Worm (Caenorhabditis elegans) whole organism, late embryonic: ENCODE data around the gene eri-5.

Source experiments
- C08G9.2 ChIP-seq: sonication (generic microtip); optimal IDR thresholded peaks from 2 replicates; lab custom pipeline; 2016; ENCODE audit warnings: mild to moderate bottlenecking, missing genetic modification characterization, moderate library complexity, missing compliant biosample characterization
- ahr-1 ChIP-seq: sonication (generic microtip); optimal IDR thresholded peaks from 2 replicates; lab custom pipeline; 2016; ENCODE audit warnings: missing genetic modification characterization, missing compliant biosample characterization
- ama-1 ChIP-seq: fragments of 150-350 bp; optimal IDR thresholded peaks from 2 replicates; lab custom pipeline; 2014
- ceh-34 ChIP-seq: sonication (generic microtip); optimal IDR thresholded peaks from 2 replicates; lab custom pipeline; 2016; ENCODE audit warnings: mild to moderate bottlenecking, missing genetic modification characterization, missing compliant biosample characterization
- fkh-10 ChIP-seq: fragments of 150-350 bp; optimal IDR thresholded peaks from 2 replicates; lab custom pipeline; 2014; ENCODE audit warnings: missing biosample characterization, missing genetic modification reagents, missing genetic modification characterization
- hlh-8 ChIP-seq: sonication (generic microtip); optimal IDR thresholded peaks from 2 replicates; lab custom pipeline; 2016; ENCODE audit warnings: missing genotype, missing genetic modification characterization, missing compliant biosample characterization
- lim-6 ChIP-seq: sonication (generic microtip); optimal IDR thresholded peaks from 2 replicates; lab custom pipeline; 2016; ENCODE audit warnings: missing genetic modification characterization, missing compliant biosample characterization
- lin-11 ChIP-seq: fragments of 200-800 bp; sonication (Bioruptor generic); optimal IDR thresholded peaks from 2 replicates; lab custom pipeline; 2018; ENCODE audit warnings: mild to moderate bottlenecking, missing genetic modification characterization, missing compliant biosample characterization
- npax-4 ChIP-seq: sonication (generic microtip); optimal IDR thresholded peaks from 2 replicates; lab custom pipeline; 2016; ENCODE audit warnings: missing genetic modification characterization, missing compliant biosample characterization
- ref-2 ChIP-seq: sonication (generic microtip); optimal IDR thresholded peaks from 2 replicates; lab custom pipeline; 2016; ENCODE audit warnings: missing genetic modification characterization, missing compliant biosample characterization
- sox-4 ChIP-seq: sonication (generic microtip); optimal IDR thresholded peaks from 2 replicates; lab custom pipeline; 2017; ENCODE audit warnings: mild to moderate bottlenecking, missing genetic modification characterization, inconsistent platforms, missing compliant biosample characterization
- zip-5 ChIP-seq: sonication (generic microtip); optimal IDR thresholded peaks from 2 replicates; lab custom pipeline; 2016; ENCODE audit warnings: missing genetic modification characterization, missing compliant biosample characterization

DNA sequence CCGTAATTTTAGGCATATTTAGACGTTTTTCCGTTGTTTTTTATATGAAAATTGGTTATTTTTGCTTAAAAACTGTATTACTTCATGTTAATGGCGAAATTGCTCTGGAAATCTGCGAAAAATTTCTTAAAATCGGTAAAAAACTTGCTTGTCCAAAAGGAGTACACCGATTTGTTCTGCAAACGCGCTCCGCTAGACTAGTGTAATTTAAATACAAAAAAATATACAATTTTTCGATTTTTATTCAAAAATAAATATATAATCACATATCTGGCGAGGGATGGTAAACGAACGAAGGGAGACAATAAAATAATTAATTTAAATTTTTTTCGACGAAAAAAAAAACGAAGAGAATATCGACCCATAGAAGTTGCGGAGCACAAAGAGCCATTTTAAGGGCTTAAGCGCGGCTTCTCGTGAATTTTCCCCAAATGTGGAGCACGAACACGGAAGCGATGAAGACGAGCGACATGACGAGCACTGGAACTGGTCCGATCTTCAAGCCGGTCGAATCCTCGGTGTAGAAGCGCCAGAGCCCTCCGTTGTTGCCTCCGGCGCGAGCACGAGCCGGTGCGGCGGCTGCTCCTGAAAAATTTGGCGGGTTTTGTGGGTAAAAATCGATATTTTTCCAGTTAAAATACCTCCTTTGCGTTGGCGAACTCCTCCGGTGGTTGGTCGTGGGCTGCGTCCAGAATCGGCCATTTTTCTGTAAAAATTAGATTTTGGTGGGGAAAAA, 2.5 kb upstream of the eri-5 start, which contains the start of gene sec-61.B:
- TF ChIP-seq sox-4 (tag; lab: Kevin White, UChicago) (no peak), lim-6 (tag; lab: Kevin White, UChicago) (no peak), npax-4 (tag; lab: Kevin White, UChicago) (no peak), ref-2 (tag; lab: Kevin White, UChicago) (no peak), ceh-34 (tag; lab: Kevin White, UChicago) (no peak), C08G9.2 (tag; lab: Kevin White, UChicago) (no peak), fkh-10 (no peak), zip-5 (no peak), ahr-1 (tag; lab: Kevin White, UChicago) (no peak), ama-1 (lab: Kevin White, UChicago) (no peak), lin-11 (tag; lab: Kevin White, UChicago) (no peak), hlh-8 (no peak)
